Worm (Caenorhabditis elegans) whole organism, L4/young adult: ENCODE data around the gene acs-2.

ENCODE experiments used
- W03F9.2 ChIP-seq: fragments of 150-350 bp; optimal IDR thresholded peaks from 2 replicates; lab custom pipeline; 2014; ENCODE audit warnings: missing biosample characterization, missing genetic modification characterization
- dao-5 ChIP-seq: sonication (generic microtip); optimal IDR thresholded peaks from 2 replicates; lab custom pipeline; 2016; ENCODE audit warnings: missing genotype, missing genetic modification characterization, moderate library complexity, missing compliant biosample characterization
- him-1 ChIP-seq: sonication (generic microtip); optimal IDR thresholded peaks from 2 replicates; lab custom pipeline; 2016; ENCODE audit warnings: missing genotype, missing genetic modification reagents, missing genetic modification characterization, missing compliant biosample characterization

The acs-2 gene

ce11 chrV:15567344-15567804 lies at the start of gene acs-2:
Gene acs-2 (plus strand): TSS chrV:15567394.
- no peak for TF ChIP-seq him-1 (tag; lab: Kevin White, UChicago)

- no peak for TF ChIP-seq him-1 (tag; lab: Kevin White, UChicago)
- no peak for TF ChIP-seq W03F9.2 (tag; lab: Kevin White, UChicago)
- no peak for TF ChIP-seq dao-5 (tag; lab: Kevin White, UChicago)
Measured at ce11 chrV:15517413-15517812, 49.8 kb upstream of the acs-2 start, which contains the start of gene F21A3.3. Gene F21A3.3 (plus strand): TSS chrV:15517713.

ce11 chrV:15519845-15520244 lies 47.3 kb upstream of the acs-2 start:
- TF ChIP-seq dao-5 (tag; lab: Kevin White, UChicago) (no peak), him-1 (tag; lab: Kevin White, UChicago) (no peak), W03F9.2 (tag; lab: Kevin White, UChicago) (no peak)

ce11 chrV:15520398-15520797 lies 46.8 kb upstream of the acs-2 start:
- TF ChIP-seq dao-5 (tag; lab: Kevin White, UChicago), result no peak
- TF ChIP-seq W03F9.2 (tag; lab: Kevin White, UChicago), result no peak
- no peak for TF ChIP-seq him-1 (tag; lab: Kevin White, UChicago)

- TF ChIP-seq dao-5 (tag; lab: Kevin White, UChicago) (no peak), him-1 (tag; lab: Kevin White, UChicago) (no peak), W03F9.2 (tag; lab: Kevin White, UChicago) (no peak)
Measured at ce11 chrV:15521920-15522319, 45.3 kb upstream of the acs-2 start, which contains the start of gene lgc-31. Gene lgc-31 (minus strand): TSS chrV:15522020.

- no peak for TF ChIP-seq W03F9.2 (tag; lab: Kevin White, UChicago)
- no peak for TF ChIP-seq him-1 (tag; lab: Kevin White, UChicago)
- TF ChIP-seq dao-5 (tag; lab: Kevin White, UChicago), result no peak
Measured at ce11 chrV:15529069-15529468, 38.1 kb upstream of the acs-2 start, which contains the start of gene srh-276. Gene srh-276 (plus strand): TSS chrV:15529369.

- TF ChIP-seq W03F9.2 (tag; lab: Kevin White, UChicago) (no peak), him-1 (tag; lab: Kevin White, UChicago) (no peak), dao-5 (tag; lab: Kevin White, UChicago) (no peak)
Measured at ce11 chrV:15533096-15533495, 34.1 kb upstream of the acs-2 start, which contains the start of gene F21A3.11. Gene F21A3.11 (minus strand): TSS chrV:15533212.

- TF ChIP-seq him-1 (tag; lab: Kevin White, UChicago) (no peak), dao-5 (tag; lab: Kevin White, UChicago) (no peak), W03F9.2 (tag; lab: Kevin White, UChicago) (no peak)
Measured at ce11 chrV:15533864-15534263, 33.3 kb upstream of the acs-2 start, which contains the start of gene F21A3.2. Gene F21A3.2 (minus strand): TSS chrV:15533964.

DNA sequence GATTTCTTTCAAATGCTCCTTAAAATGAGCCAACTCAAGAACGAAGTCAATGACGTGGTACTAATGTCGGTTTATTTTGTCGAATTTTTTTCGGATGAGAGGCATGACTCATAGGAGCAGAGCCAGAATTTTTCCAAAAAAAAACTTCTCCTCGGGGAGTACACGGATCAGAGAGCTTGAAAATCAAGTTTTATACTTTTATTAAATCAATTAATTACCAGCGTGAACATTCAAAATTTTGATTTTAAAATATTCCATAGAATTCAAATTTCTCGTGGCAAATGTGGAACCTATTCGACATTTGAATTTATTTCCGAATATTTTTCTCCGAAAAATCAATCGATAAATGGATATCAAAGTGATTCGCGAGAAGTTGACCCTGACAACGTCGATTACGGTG lies 30.9 kb upstream of the acs-2 start, which contains the start of gene F21A3.4:
Gene F21A3.4 (plus strand): TSS at position 301 of the 400 bp plus-strand sequence.
- TF ChIP-seq W03F9.2 (tag; lab: Kevin White, UChicago), result no peak
- TF ChIP-seq him-1 (tag; lab: Kevin White, UChicago), result no peak
- no peak for TF ChIP-seq dao-5 (tag; lab: Kevin White, UChicago)

- TF ChIP-seq W03F9.2 (tag; lab: Kevin White, UChicago) (no peak), dao-5 (tag; lab: Kevin White, UChicago) (no peak), him-1 (tag; lab: Kevin White, UChicago) (no peak)
Measured at ce11 chrV:15537923-15538322, 29.3 kb upstream of the acs-2 start, which contains the start of gene prde-1. Gene prde-1 (plus strand): TSS chrV:15538244.

DNA sequence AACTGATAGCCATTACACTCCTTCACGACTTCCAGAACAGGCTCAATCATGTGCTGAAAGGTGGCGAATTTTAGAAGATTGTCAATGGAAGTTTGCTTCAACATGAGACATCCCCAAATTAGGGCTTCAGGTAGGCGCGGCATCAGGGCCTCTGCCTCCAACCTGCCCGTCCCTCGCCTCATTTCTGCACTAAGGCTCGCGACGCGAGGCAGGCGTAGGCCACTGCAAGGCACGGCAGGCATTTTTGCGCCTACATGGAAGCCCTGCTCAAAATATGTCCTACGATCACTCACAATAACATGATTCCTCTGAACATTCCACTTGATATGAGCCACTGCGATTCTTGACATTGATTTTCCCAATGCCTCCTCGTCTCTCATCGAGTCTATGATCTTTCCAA lies 23.9 kb upstream of the acs-2 start:
- TF ChIP-seq dao-5 (tag; lab: Kevin White, UChicago) (no peak), him-1 (tag; lab: Kevin White, UChicago) (no peak), W03F9.2 (tag; lab: Kevin White, UChicago) (no peak)

DNA sequence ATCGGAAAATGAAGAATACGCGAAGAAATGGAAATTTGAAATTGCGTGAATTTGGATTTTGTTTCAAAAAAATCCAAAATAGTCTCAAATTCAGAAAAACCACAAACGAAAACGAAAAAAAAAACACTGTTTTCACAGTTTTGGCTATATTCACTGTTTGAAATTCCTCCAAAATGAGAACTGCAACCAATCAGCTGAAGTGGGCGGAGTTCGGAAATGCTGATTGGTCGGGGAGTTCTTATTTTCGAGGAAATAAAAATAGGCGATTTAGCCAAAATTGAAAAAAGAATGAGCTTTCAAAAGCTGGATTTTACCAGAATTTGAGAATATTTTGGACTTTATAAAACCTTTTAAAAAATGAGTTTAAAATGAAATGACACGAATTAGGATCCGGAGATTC lies 22.3 kb upstream of the acs-2 start, which contains the start of gene glb-14:
Gene glb-14 (minus strand): TSS at position 97 of the 400 bp plus-strand sequence.
- TF ChIP-seq W03F9.2 (tag; lab: Kevin White, UChicago) (no peak), him-1 (tag; lab: Kevin White, UChicago) (no peak), dao-5 (tag; lab: Kevin White, UChicago) (no peak)

ce11 chrV:15547727-15548126 lies 19.5 kb upstream of the acs-2 start:
- no peak for TF ChIP-seq dao-5 (tag; lab: Kevin White, UChicago)
- no peak for TF ChIP-seq W03F9.2 (tag; lab: Kevin White, UChicago)
- TF ChIP-seq him-1 (tag; lab: Kevin White, UChicago), result no peak

ce11 chrV:15550408-15550807 lies 16.8 kb upstream of the acs-2 start:
- TF ChIP-seq W03F9.2 (tag; lab: Kevin White, UChicago), result no peak
- TF ChIP-seq dao-5 (tag; lab: Kevin White, UChicago), result no peak
- no peak for TF ChIP-seq him-1 (tag; lab: Kevin White, UChicago)
